Fruit fly (Drosophila melanogaster): ENCODE measurements around the gene CG2003.

DNA sequence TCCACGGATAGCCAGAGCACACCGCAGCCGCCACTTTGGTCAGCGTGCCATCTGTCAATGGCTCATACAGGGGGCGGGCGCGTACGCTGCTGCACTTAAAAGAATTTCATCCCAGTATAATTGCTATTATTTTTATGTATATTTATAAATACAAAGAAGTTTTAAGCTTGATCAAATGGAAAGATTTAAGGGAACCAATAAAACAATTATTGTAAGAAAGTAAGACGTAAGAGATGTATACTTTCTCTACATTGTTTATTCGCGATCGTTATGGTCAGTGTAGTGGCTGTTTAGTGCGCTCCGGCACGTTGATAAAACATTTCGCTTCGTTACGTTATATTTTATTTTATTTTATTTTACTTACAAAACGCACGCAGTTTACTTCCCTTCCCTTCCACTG lies 13.9 kb downstream of the CG2003 start:
- TF ChIP-seq ey (GFP tag; optimal IDR thresholded peaks at IDR 0.05), result no peak
- no peak for TF ChIP-seq pan (optimal IDR thresholded peaks at IDR 0.05)

All from whole organism, wandering third instar larva.